Worm (Caenorhabditis elegans) whole organism, L2 larva: Measurements from ENCODE around the gene sms-2.

Experiments
- C34F6.9 ChIP-seq: fragments of 150-350 bp; optimal IDR thresholded peaks from 2 replicates; lab custom pipeline; 2014; ENCODE audit warnings: missing biosample characterization, missing genetic modification characterization
- F13H6.1 ChIP-seq: sonication (generic microtip); optimal IDR thresholded peaks from 2 replicates; lab custom pipeline; 2016; ENCODE audit warnings: missing genetic modification characterization, missing compliant biosample characterization
- R02D3.7 ChIP-seq: fragments of 150-350 bp; optimal IDR thresholded peaks from 2 replicates; lab custom pipeline; 2014; ENCODE audit warnings: missing biosample characterization, missing genetic modification characterization
- Y55F3AM.14 ChIP-seq: fragments of 200-800 bp; sonication (Bioruptor generic); optimal IDR thresholded peaks from 2 replicates; lab custom pipeline; 2018; ENCODE audit warnings: mild to moderate bottlenecking, missing genetic modification characterization, missing compliant biosample characterization
- ZK546.5 ChIP-seq: sonication (generic microtip); optimal IDR thresholded peaks from 2 replicates; lab custom pipeline; 2017; ENCODE audit warnings: missing biosample characterization, missing genetic modification characterization
- alr-1 ChIP-seq: fragments of 150-350 bp; optimal IDR thresholded peaks from 2 replicates; lab custom pipeline; 2014; ENCODE audit warnings: missing biosample characterization, missing genetic modification characterization
- aly-2 ChIP-seq: fragments of 150-350 bp; optimal IDR thresholded peaks from 2 replicates; lab custom pipeline; 2014; ENCODE audit warnings: missing biosample characterization, missing genetic modification characterization
- ama-1 ChIP-seq: fragments of 150-350 bp; optimal IDR thresholded peaks from 2 replicates; lab custom pipeline; 2018; ENCODE audit warnings: inconsistent platforms
- blmp-1 ChIP-seq: sonication (generic microtip); optimal IDR thresholded peaks from 2 replicates; lab custom pipeline; 2017; ENCODE audit warnings: missing genetic modification characterization, mild to moderate bottlenecking, missing compliant biosample characterization, antibody characterized with exemption, moderate library complexity; ENCODE audit not compliant: insufficient read depth
- ceh-16 ChIP-seq: fragments of 150-350 bp; optimal IDR thresholded peaks from 2 replicates; lab custom pipeline; 2014; ENCODE audit warnings: missing biosample characterization, missing genetic modification characterization
- ceh-82 ChIP-seq: fragments of 150-350 bp; optimal IDR thresholded peaks from 2 replicates; lab custom pipeline; 2014; ENCODE audit warnings: missing biosample characterization, missing genetic modification characterization
- dmd-4 ChIP-seq: sonication (generic microtip); optimal IDR thresholded peaks from 2 replicates; lab custom pipeline; 2017; ENCODE audit warnings: missing biosample characterization, missing genetic modification characterization
- egl-27 ChIP-seq: sonication (generic microtip); optimal IDR thresholded peaks from 3 replicates; lab custom pipeline; 2017; ENCODE audit warnings: missing biosample characterization, missing genetic modification reagents, missing genetic modification characterization
- elt-1 ChIP-seq: fragments of 150-350 bp; optimal IDR thresholded peaks from 2 replicates; lab custom pipeline; 2014; ENCODE audit warnings: missing biosample characterization, missing genetic modification characterization
- elt-3 ChIP-seq: sonication (generic microtip); optimal IDR thresholded peaks from 2 replicates; lab custom pipeline; 2017; ENCODE audit warnings: missing biosample characterization, missing genetic modification characterization
- fos-1 ChIP-seq: fragments of 150-350 bp; optimal IDR thresholded peaks from 2 replicates; lab custom pipeline; 2014; ENCODE audit warnings: missing biosample characterization, missing genetic modification characterization
- gmeb-1 ChIP-seq: fragments of 150-350 bp; optimal IDR thresholded peaks from 2 replicates; lab custom pipeline; 2014; ENCODE audit warnings: missing biosample characterization, missing genetic modification characterization
- lin-11 ChIP-seq: fragments of 150-350 bp; sonication (generic microtip); optimal IDR thresholded peaks from 2 replicates; lab custom pipeline; 2014; ENCODE audit warnings: missing biosample characterization, missing genetic modification characterization, inconsistent platforms, mixed read lengths
- lin-13 ChIP-seq: fragments of 150-350 bp; optimal IDR thresholded peaks from 2 replicates; lab custom pipeline; 2014; ENCODE audit warnings: missing biosample characterization, missing genetic modification reagents, missing genetic modification characterization
- lin-39 ChIP-seq: fragments of 150-350 bp; optimal IDR thresholded peaks from 2 replicates; lab custom pipeline; 2014; ENCODE audit warnings: missing biosample characterization, missing genetic modification reagents, missing genetic modification characterization
- lsy-2 ChIP-seq, 2 experiments: fragments of 150-350 bp in 1 of 2; sonication (generic microtip) in 1 of 2; optimal IDR thresholded peaks; 2 replicates each; lab custom pipeline; 2014 to 2017; ENCODE audit warnings: missing biosample characterization in 2 of 2, missing genetic modification characterization in 2 of 2
- mab-5 ChIP-seq: fragments of 150-350 bp; optimal IDR thresholded peaks from 2 replicates; lab custom pipeline; 2014; ENCODE audit warnings: missing biosample characterization, missing genetic modification characterization
- mbf-1 ChIP-seq: sonication (generic microtip); optimal IDR thresholded peaks from 2 replicates; lab custom pipeline; 2017; ENCODE audit warnings: missing biosample characterization, missing genetic modification characterization
- mdl-1 ChIP-seq, 2 experiments: fragments of 150-350 bp in 1 of 2; sonication (generic microtip) in 1 of 2; optimal IDR thresholded peaks; 2 replicates each; lab custom pipeline; 2017; ENCODE audit warnings: missing biosample characterization in 2 of 2, missing genetic modification characterization in 2 of 2
- nhr-10 ChIP-seq: sonication (generic microtip); optimal IDR thresholded peaks from 2 replicates; lab custom pipeline; 2017; ENCODE audit warnings: missing biosample characterization, missing genetic modification characterization
- nhr-11 ChIP-seq: fragments of 150-350 bp; optimal IDR thresholded peaks from 2 replicates; lab custom pipeline; 2014; ENCODE audit warnings: missing biosample characterization, missing genetic modification characterization
- nhr-129 ChIP-seq: fragments of 150-350 bp; optimal IDR thresholded peaks from 2 replicates; lab custom pipeline; 2014; ENCODE audit warnings: missing biosample characterization, missing genetic modification characterization
- nhr-21 ChIP-seq: fragments of 150-350 bp; optimal IDR thresholded peaks from 2 replicates; lab custom pipeline; 2014; ENCODE audit warnings: missing biosample characterization, missing genetic modification characterization
- nhr-23 ChIP-seq: fragments of 150-350 bp; optimal IDR thresholded peaks from 2 replicates; lab custom pipeline; 2014; ENCODE audit warnings: missing biosample characterization, missing genetic modification reagents, missing genetic modification characterization
- nhr-25 ChIP-seq: fragments of 150-350 bp; sonication (generic microtip); optimal IDR thresholded peaks from 3 replicates; lab custom pipeline; 2014; ENCODE audit warnings: missing biosample characterization, missing genetic modification characterization
- nhr-6 ChIP-seq: fragments of 150-350 bp; optimal IDR thresholded peaks from 2 replicates; lab custom pipeline; 2014; ENCODE audit warnings: missing biosample characterization, missing genetic modification characterization
- peb-1 ChIP-seq: fragments of 150-350 bp; optimal IDR thresholded peaks from 2 replicates; lab custom pipeline; 2014; ENCODE audit warnings: missing biosample characterization, missing genetic modification characterization
- sem-4 ChIP-seq: fragments of 150-350 bp; optimal IDR thresholded peaks from 2 replicates; lab custom pipeline; 2014; ENCODE audit warnings: missing biosample characterization, missing genetic modification reagents, missing genetic modification characterization
- skn-1 ChIP-seq: sonication (generic microtip); optimal IDR thresholded peaks from 2 replicates; lab custom pipeline; 2017; ENCODE audit warnings: missing biosample characterization, missing genetic modification characterization
- sma-9 ChIP-seq, 2 experiments: fragments of 150-350 bp in 1 of 2; sonication (generic microtip) in 1 of 2; optimal IDR thresholded peaks; 2 replicates each; lab custom pipeline; 2014 to 2016; ENCODE audit warnings: missing genetic modification characterization in 2 of 2, mild to moderate bottlenecking in 1 of 2, missing biosample characterization in 1 of 2, missing compliant biosample characterization in 1 of 2, missing genetic modification reagents in 1 of 2, moderate library complexity in 1 of 2
- unc-39 ChIP-seq: fragments of 150-350 bp; optimal IDR thresholded peaks from 2 replicates; lab custom pipeline; 2014; ENCODE audit warnings: missing biosample characterization, missing genetic modification characterization
- unc-55 ChIP-seq: fragments of 150-350 bp; sonication (generic microtip); optimal IDR thresholded peaks from 3 replicates; lab custom pipeline; 2014; ENCODE audit warnings: missing biosample characterization, missing genetic modification reagents, missing genetic modification characterization
- unc-62 ChIP-seq: fragments of 150-350 bp; optimal IDR thresholded peaks from 2 replicates; lab custom pipeline; 2014; ENCODE audit warnings: missing biosample characterization, missing genetic modification reagents, missing genetic modification characterization
- zag-1 ChIP-seq: fragments of 150-350 bp; optimal IDR thresholded peaks from 2 replicates; lab custom pipeline; 2014; ENCODE audit warnings: missing biosample characterization, missing genetic modification characterization
- ztf-1 ChIP-seq: fragments of 200-800 bp; sonication (Bioruptor generic); conservative IDR thresholded peaks from 2 replicates; pipeline ENCODE4 v1.3.6; 2022; ENCODE audit warnings: missing genetic modification characterization, missing compliant biosample characterization
- ztf-11 ChIP-seq: sonication (generic microtip); optimal IDR thresholded peaks from 2 replicates; lab custom pipeline; 2017; ENCODE audit warnings: missing biosample characterization, missing genetic modification characterization
- ztf-4 ChIP-seq: fragments of 150-350 bp; optimal IDR thresholded peaks from 2 replicates; lab custom pipeline; 2014; ENCODE audit warnings: missing biosample characterization, missing genetic modification characterization

The sms-2 gene

ce11 chrX:954499-955061, 5.9 kb upstream of the sms-2 start, which contains the start of gene apm-3 (continued):
- TF ChIP-seq mdl-1 (tag; optimal IDR thresholded peaks at IDR 0.05; lab: Kevin White, UChicago) = no peak
- TF ChIP-seq, all 48 proteins: peak for 7

ce11 chrX:952557-953083, 3.9 kb upstream of the sms-2 start:
- TF ChIP-seq ztf-11 (tag; lab: Kevin White, UChicago) (no peak), F13H6.1 (tag; lab: Kevin White, UChicago) (peak; percentile 16), sem-4 (tag; lab: Kevin White, UChicago) (no peak), C34F6.9 (peak; percentile 32), peb-1 (tag; lab: Kevin White, UChicago) (no peak), mbf-1 (no peak), ztf-4 (tag; lab: Kevin White, UChicago) (no peak), nhr-6 (tag; lab: Kevin White, UChicago) (no peak), lin-39 (tag; lab: Kevin White, UChicago) (no peak), unc-39 (tag; lab: Kevin White, UChicago) (no peak), alr-1 (no peak), fos-1 (tag; lab: Kevin White, UChicago) (no peak), zag-1 (tag; lab: Kevin White, UChicago) (no peak), ztf-1 (GFP tag; lab: Robert Waterston, UW) (no peak), lsy-2 (tag; optimal IDR thresholded peaks at IDR 0.05; lab: Kevin White, UChicago) (peak in 1 of 2 experiments; percentile 23), unc-62 (GFP tag; lab: Kevin White, UChicago) (no peak), gmeb-1 (tag; lab: Kevin White, UChicago) (no peak), blmp-1 (tag; lab: Kevin White, UChicago) (no peak), R02D3.7 (no peak), nhr-129 (tag; lab: Kevin White, UChicago) (no peak), sma-9 (GFP tag; optimal IDR thresholded peaks at IDR 0.05; lab: Kevin White, UChicago) (peak; percentile 19), sma-9 (tag; optimal IDR thresholded peaks at IDR 0.05; lab: Kevin White, UChicago) (no peak), ama-1 (no peak), mab-5 (no peak), unc-55 (GFP tag; lab: Kevin White, UChicago) (peak; percentile 5), lin-13 (GFP tag; lab: Kevin White, UChicago) (no peak), egl-27 (tag; lab: Kevin White, UChicago) (no peak), nhr-10 (no peak), nhr-11 (tag; lab: Kevin White, UChicago) (no peak), skn-1 (tag; lab: Kevin White, UChicago) (no peak)
- TF ChIP-seq, all 48 proteins: peak for 5

- TF ChIP-seq elt-3 (tag; lab: Kevin White, UChicago) (no peak), aly-2 (tag; lab: Kevin White, UChicago) (no peak), ztf-4 (tag; lab: Kevin White, UChicago) (no peak), unc-55 (GFP tag; lab: Kevin White, UChicago) (no peak), lin-11 (tag; lab: Kevin White, UChicago) (no peak), peb-1 (tag; lab: Kevin White, UChicago) (no peak), blmp-1 (tag; lab: Kevin White, UChicago) (no peak), nhr-129 (tag; lab: Kevin White, UChicago) (no peak), egl-27 (tag; lab: Kevin White, UChicago) (no peak), nhr-10 (no peak), gmeb-1 (tag; lab: Kevin White, UChicago) (no peak), mdl-1 (tag; optimal IDR thresholded peaks at IDR 0.05; lab: Kevin White, UChicago) (no peak), skn-1 (tag; lab: Kevin White, UChicago) (no peak), lsy-2 (tag; optimal IDR thresholded peaks at IDR 0.05; lab: Kevin White, UChicago) (no peak), ceh-16 (tag; lab: Kevin White, UChicago) (no peak), ztf-1 (GFP tag; lab: Robert Waterston, UW) (no peak), unc-39 (tag; lab: Kevin White, UChicago) (no peak)
Observed at ce11 chrX:950482-950881, 1.8 kb upstream of the sms-2 start, which contains the start of gene arr-1. Gene arr-1, plus strand, starts transcription at chrX:950782.

ce11 chrX:949466-949865, 783 bp upstream of the sms-2 start:
- TF ChIP-seq ceh-82 (no peak), ZK546.5 (tag; lab: Kevin White, UChicago) (peak; percentile 13), Y55F3AM.14 (GFP tag; lab: Kevin White, UChicago) (peak; percentile 91), mbf-1 (no peak), ztf-11 (tag; lab: Kevin White, UChicago) (peak; percentile 44), skn-1 (tag; lab: Kevin White, UChicago) (peak; percentile 54), aly-2 (tag; lab: Kevin White, UChicago) (peak; percentile 73), unc-39 (tag; lab: Kevin White, UChicago) (peak; percentile 58), dmd-4 (no peak), elt-1 (tag; lab: Kevin White, UChicago) (no peak), ceh-16 (tag; lab: Kevin White, UChicago) (peak; percentile 84), nhr-21 (tag; lab: Kevin White, UChicago) (peak; percentile 87), lin-13 (GFP tag; lab: Kevin White, UChicago) (peak; percentile 91), nhr-129 (tag; lab: Kevin White, UChicago) (peak; percentile 98), fos-1 (tag; lab: Kevin White, UChicago) (peak; percentile 84), unc-62 (GFP tag; lab: Kevin White, UChicago) (peak; percentile 51), R02D3.7 (no peak), unc-55 (GFP tag; lab: Kevin White, UChicago) (peak; percentile 99), blmp-1 (tag; lab: Kevin White, UChicago) (peak; percentile 57), nhr-11 (tag; lab: Kevin White, UChicago) (no peak), egl-27 (tag; lab: Kevin White, UChicago) (peak; percentile 94), nhr-25 (tag; lab: Kevin White, UChicago) (peak; percentile 75), C34F6.9 (peak; percentile 98), nhr-23 (tag; lab: Kevin White, UChicago) (no peak), peb-1 (tag; lab: Kevin White, UChicago) (no peak)
